Worm (Caenorhabditis elegans) whole organism, midembryonic: ENCODE measurements around the gene C49C8.6.

Experiments
- T22C8.4 ChIP-seq: fragments of 200-800 bp; sonication (Bioruptor generic); IDR thresholded peaks from 2 replicates; pipeline ENCODE4 v1.3.6; 2022; ENCODE audit warnings: missing genetic modification characterization, missing compliant biosample characterization
- cog-1 ChIP-seq: sonication (generic microtip); optimal IDR thresholded peaks from 2 replicates; lab custom pipeline; 2016; ENCODE audit warnings: missing genetic modification characterization, missing compliant biosample characterization
- flt-1 ChIP-seq: fragments of 200-800 bp; sonication (Bioruptor generic); IDR thresholded peaks from 2 replicates; pipeline ENCODE4 v1.3.6; 2022; ENCODE audit warnings: missing genetic modification characterization, missing compliant biosample characterization
- klf-2 ChIP-seq: fragments of 200-800 bp; sonication (Bioruptor generic); conservative IDR thresholded peaks from 2 replicates; pipeline ENCODE4 v1.3.6; 2022; ENCODE audit warnings: missing genetic modification reagents, missing genetic modification characterization, missing compliant biosample characterization
- med-1 ChIP-seq: sonication (generic microtip); optimal IDR thresholded peaks from 2 replicates; lab custom pipeline; 2017; ENCODE audit warnings: missing genetic modification characterization, mild to moderate bottlenecking, missing compliant biosample characterization, antibody characterized with exemption, missing genetic modification reagents; ENCODE audit not compliant: insufficient read depth
- ref-1 ChIP-seq: fragments of 200-800 bp; sonication (Bioruptor generic); conservative IDR thresholded peaks from 2 replicates; pipeline ENCODE4 v1.3.6; 2022; ENCODE audit warnings: missing genetic modification reagents, missing genetic modification characterization, missing compliant biosample characterization
- tab-1 ChIP-seq: fragments of 200-800 bp; sonication (Bioruptor generic); IDR thresholded peaks from 2 replicates; pipeline ENCODE4 v1.3.6; 2022; ENCODE audit warnings: missing genetic modification characterization, missing compliant biosample characterization
- ztf-23 ChIP-seq: fragments of 200-800 bp; sonication (Bioruptor generic); IDR thresholded peaks from 2 replicates; pipeline ENCODE4 v1.3.6; 2022; ENCODE audit warnings: missing genetic modification reagents, missing genetic modification characterization, missing compliant biosample characterization
- ztf-29 ChIP-seq: fragments of 200-800 bp; sonication (Bioruptor generic); IDR thresholded peaks from 2 replicates; pipeline ENCODE4 v1.3.6; 2022; ENCODE audit warnings: missing genetic modification reagents, missing genetic modification characterization, missing compliant biosample characterization

C49C8.6 gene

DNA sequence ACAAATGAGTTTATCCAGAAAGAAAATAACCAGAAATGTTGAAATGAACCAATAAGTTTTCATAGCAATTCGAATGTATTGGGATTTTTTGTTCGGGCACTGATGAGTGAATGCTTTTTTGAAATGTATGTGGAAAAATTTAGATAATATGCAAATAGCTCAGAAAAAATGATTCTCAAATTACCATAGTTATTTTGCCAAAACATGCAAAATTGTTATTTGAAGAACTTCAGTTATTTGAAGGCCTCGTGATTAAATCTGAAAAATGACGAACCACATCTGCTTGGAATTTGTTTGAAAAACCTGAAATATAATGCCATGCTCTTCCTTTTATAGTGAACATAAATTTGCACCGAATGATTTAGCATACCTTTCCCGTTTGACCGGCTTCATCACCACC lies at the start of gene C49C8.6:
C49C8.6 (minus strand) TSS at position 101 of the 400 bp plus-strand sequence.
- TF ChIP-seq tab-1 (GFP tag; lab: Robert Waterston, UW) (no peak), ztf-29 (GFP tag; lab: Robert Waterston, UW) (no peak), T22C8.4 (GFP tag; lab: Robert Waterston, UW) (no peak), flt-1 (GFP tag; lab: Robert Waterston, UW) (no peak), cog-1 (tag; lab: Kevin White, UChicago) (no peak), klf-2 (GFP tag; lab: Robert Waterston, UW) (no peak), ref-1 (GFP tag; lab: Robert Waterston, UW) (no peak), med-1 (GFP tag; lab: Kevin White, UChicago) (no peak), ztf-23 (GFP tag; lab: Robert Waterston, UW) (no peak)

DNA sequence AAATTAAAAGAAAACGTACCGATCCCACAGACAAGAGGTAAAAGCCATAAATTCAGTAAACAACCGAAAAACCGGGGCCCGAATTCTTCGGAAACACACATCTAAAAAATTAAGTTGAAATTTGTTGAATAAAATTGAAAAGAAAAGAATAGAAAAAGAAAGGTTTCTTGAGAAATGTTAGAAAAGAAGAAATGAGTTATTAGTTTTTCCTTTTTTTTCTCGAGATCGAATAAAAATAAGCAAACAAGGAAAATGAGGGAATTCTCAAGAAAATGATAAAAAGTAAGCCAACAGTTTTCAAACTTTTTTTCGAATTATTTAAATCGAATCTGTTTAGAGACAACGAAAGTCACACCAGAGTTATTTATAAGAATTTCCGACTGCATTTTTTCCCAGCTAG lies 47.5 kb upstream of the C49C8.6 start, which contains the start of gene H23L24.4:
H23L24.4 (minus strand) TSS at position 101 of the 400 bp plus-strand sequence.
- TF ChIP-seq klf-2 (GFP tag; lab: Robert Waterston, UW): no peak
- no peak for TF ChIP-seq med-1 (GFP tag; lab: Kevin White, UChicago)

DNA sequence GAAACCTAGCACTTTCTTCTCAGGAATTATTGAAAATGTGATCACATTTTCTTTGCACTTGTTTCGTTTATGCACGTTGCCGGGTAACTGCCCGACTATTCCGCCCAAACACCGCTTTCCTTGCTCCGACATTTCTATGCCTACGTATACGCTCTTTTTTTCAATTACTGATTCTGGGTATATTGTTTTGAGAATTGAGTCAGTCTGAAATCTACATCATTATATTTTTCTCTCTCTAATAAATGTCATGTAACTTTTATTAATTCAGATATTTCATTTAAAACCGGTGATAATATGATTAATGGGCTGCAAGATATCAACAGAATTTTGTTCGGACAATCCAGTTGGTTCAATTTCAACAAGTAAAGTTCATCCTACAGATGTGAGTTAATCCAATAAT lies 39.4 kb upstream of the C49C8.6 start, which contains the start of gene ttll-11:
ttll-11 (plus strand) TSS at position 301 of the 400 bp plus-strand sequence.
- TF ChIP-seq flt-1 (GFP tag; lab: Robert Waterston, UW) (no peak), T22C8.4 (GFP tag; lab: Robert Waterston, UW) (no peak), ztf-29 (GFP tag; lab: Robert Waterston, UW) (no peak), klf-2 (GFP tag; lab: Robert Waterston, UW) (no peak), ztf-23 (GFP tag; lab: Robert Waterston, UW) (no peak), tab-1 (GFP tag; lab: Robert Waterston, UW) (no peak), med-1 (GFP tag; lab: Kevin White, UChicago) (no peak), cog-1 (tag; lab: Kevin White, UChicago) (no peak), ref-1 (GFP tag; lab: Robert Waterston, UW) (no peak)

DNA sequence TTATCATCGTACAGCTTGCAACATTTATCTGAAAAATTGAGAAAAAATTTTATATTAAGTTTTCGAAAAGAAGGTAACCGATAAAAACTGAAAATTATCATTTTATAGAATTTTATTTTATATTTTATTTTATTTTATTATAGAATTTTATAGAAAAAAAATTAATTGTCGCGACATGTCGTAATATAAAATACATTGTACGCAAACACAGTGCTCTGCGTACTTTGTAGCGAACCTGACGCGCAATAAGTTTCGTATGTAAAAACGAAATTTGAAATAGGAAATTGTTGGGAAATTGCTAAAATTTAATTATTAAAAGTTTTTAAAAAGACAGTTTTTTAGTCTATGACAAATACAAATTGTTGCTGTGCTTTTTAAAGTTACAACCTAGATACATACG lies 33.5 kb upstream of the C49C8.6 start, which contains the start of the genes hst-1 and ints-6:
hst-1 (minus strand) TSS at position 28 of the 400 bp plus-strand sequence.
ints-6 (plus strand) TSS at position 260 of the 400 bp plus-strand sequence.
- no peak for TF ChIP-seq cog-1 (tag; lab: Kevin White, UChicago)
- TF ChIP-seq ztf-23 (GFP tag; lab: Robert Waterston, UW): no peak
- no peak for TF ChIP-seq klf-2 (GFP tag; lab: Robert Waterston, UW)
- TF ChIP-seq T22C8.4 (GFP tag; lab: Robert Waterston, UW): no peak
- no peak for TF ChIP-seq ztf-29 (GFP tag; lab: Robert Waterston, UW)
- no peak for TF ChIP-seq tab-1 (GFP tag; lab: Robert Waterston, UW)
- no peak for TF ChIP-seq ref-1 (GFP tag; lab: Robert Waterston, UW)
- TF ChIP-seq flt-1 (GFP tag; lab: Robert Waterston, UW): no peak
- TF ChIP-seq med-1 (GFP tag; lab: Kevin White, UChicago): no peak

DNA sequence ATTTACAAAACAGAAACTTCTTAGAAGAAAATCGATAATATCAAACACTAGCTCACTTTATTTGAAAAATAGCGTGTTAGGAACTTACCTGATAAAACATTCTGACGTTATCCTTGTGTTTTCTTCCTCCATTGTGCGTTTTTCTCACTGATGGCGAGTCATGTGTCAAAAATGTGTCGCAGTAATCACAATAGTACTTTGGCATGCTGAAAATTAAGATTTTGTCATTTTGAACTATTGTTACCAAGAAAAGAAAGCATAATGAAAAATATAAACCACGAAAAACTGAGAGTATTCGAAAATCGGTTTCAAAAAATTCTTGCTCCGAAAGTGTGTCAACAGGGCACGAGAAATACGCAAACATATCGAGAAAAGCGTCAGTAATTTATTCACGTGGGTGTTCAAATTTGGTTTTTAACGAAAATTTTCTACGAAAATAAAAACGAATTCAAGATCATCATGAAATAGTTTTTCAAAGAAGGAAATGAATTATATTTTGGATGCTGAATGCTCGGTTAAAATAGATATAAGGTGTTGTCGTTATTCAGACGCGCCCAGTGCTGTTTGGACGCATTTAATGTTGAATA lies 29.7 kb upstream of the C49C8.6 start, which contains the start of gene snrp-3:
snrp-3 (minus strand) TSS at position 206 of the 587 bp plus-strand sequence.
- TF ChIP-seq cog-1 (tag; lab: Kevin White, UChicago): peak; percentile 37
- no peak for TF ChIP-seq tab-1 (GFP tag; lab: Robert Waterston, UW)
- peak; percentile 70; the same call in 1 of the 2 replicates for TF ChIP-seq T22C8.4 (GFP tag; lab: Robert Waterston, UW)

- TF ChIP-seq flt-1 (GFP tag; lab: Robert Waterston, UW) (no peak), med-1 (GFP tag; lab: Kevin White, UChicago) (no peak), T22C8.4 (GFP tag; lab: Robert Waterston, UW) (no peak)
Measured at ce11 chrIV:8686966-8687365, 28.9 kb upstream of the C49C8.6 start.

- no peak for TF ChIP-seq med-1 (GFP tag; lab: Kevin White, UChicago)
- TF ChIP-seq ref-1 (GFP tag; lab: Robert Waterston, UW): no peak
- no peak for TF ChIP-seq ztf-23 (GFP tag; lab: Robert Waterston, UW)
- TF ChIP-seq flt-1 (GFP tag; lab: Robert Waterston, UW): no peak
- TF ChIP-seq cog-1 (tag; lab: Kevin White, UChicago): no peak
Measured at ce11 chrIV:8686510-8686909, 28.5 kb upstream of the C49C8.6 start, which contains the start of gene pole-2. Gene pole-2 (minus strand): TSS chrIV:8686610.

DNA sequence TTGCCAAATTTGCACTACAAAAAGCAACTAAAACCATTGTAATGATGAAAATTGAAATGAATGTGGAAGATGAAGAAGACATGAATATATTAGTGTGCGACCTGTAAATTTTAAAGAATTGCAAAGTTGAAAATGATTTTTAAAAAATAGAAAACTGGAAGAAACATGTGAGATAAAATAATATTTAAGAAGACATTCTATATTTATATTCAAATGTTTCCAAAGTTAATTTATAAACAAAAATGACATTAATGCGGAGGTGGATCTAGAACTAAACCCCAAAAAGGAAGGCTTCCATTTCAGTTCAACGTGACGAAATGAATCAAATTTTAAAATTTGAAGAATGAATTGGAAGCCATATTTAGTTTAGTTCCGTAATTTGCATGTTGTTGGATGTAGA lies 21.2 kb upstream of the C49C8.6 start, which contains the start of gene nlp-60:
nlp-60 (minus strand) TSS at position 101 of the 400 bp plus-strand sequence.
- no peak for TF ChIP-seq tab-1 (GFP tag; lab: Robert Waterston, UW)
- TF ChIP-seq klf-2 (GFP tag; lab: Robert Waterston, UW): no peak
- TF ChIP-seq cog-1 (tag; lab: Kevin White, UChicago): no peak
- no peak for TF ChIP-seq ref-1 (GFP tag; lab: Robert Waterston, UW)

- TF ChIP-seq klf-2 (GFP tag; lab: Robert Waterston, UW) (no peak), med-1 (GFP tag; lab: Kevin White, UChicago) (no peak), ref-1 (GFP tag; lab: Robert Waterston, UW) (no peak), ztf-29 (GFP tag; lab: Robert Waterston, UW) (no peak), T22C8.4 (GFP tag; lab: Robert Waterston, UW) (no peak), flt-1 (GFP tag; lab: Robert Waterston, UW) (no peak)
Measured at ce11 chrIV:8677303-8677702, 19.3 kb upstream of the C49C8.6 start, which contains the start of gene F08B4.8. Gene F08B4.8 (plus strand): TSS chrIV:8677603.
